Worm (Caenorhabditis elegans): ENCODE data around the gene T25F10.4.

The T25F10.4 gene

DNA sequence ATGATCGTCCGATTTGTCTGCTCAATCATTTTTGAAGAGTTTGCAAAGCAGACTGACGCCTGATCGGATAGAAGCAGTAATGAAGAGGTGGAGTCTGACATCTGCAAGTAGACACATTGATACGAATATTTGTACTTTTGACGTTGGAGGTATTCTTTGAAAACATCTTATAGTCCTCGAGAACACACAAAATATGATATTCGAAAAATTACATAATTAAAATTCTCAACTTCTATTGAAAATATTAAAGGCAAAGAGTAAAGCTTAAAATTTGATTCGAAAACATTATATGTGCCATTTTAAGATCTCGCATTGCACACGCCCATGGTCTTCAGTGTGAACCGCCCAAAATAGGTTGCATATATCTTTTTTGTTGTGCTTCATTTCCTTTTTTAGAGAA lies 39.9 kb downstream of the T25F10.4 start, which contains the start of gene ZC487.2:
Gene ZC487.2, minus strand, starts transcription at position 101 of the 400 bp plus-strand sequence.
- TF ChIP-seq isw-1 (GFP tag; IDR thresholded peaks at IDR 0.05) (no peak), grh-1 (GFP tag; IDR thresholded peaks at IDR 0.05) (no peak), ceh-63 (GFP tag; optimal IDR thresholded peaks at IDR 0.05) (no peak), ceh-88 (GFP tag; IDR thresholded peaks at IDR 0.05) (no peak), elt-3 (tag; optimal IDR thresholded peaks at IDR 0.05) (no peak), dpl-1 (GFP tag; optimal IDR thresholded peaks at IDR 0.05) (no peak), nhr-77 (tag; optimal IDR thresholded peaks at IDR 0.05) (no peak), lin-15B (tag; optimal IDR thresholded peaks at IDR 0.05) (no peak), nhr-47 (tag; optimal IDR thresholded peaks at IDR 0.05) (no peak), mab-9 (GFP tag; IDR thresholded peaks at IDR 0.05) (no peak), fkh-10 (GFP tag; optimal IDR thresholded peaks at IDR 0.05) (no peak), irx-1 (tag; optimal IDR thresholded peaks at IDR 0.05) (no peak), ceh-8 (GFP tag; optimal IDR thresholded peaks at IDR 0.05) (no peak), unc-130 (tag; optimal IDR thresholded peaks at IDR 0.05) (no peak), nhr-71 (tag; optimal IDR thresholded peaks at IDR 0.05) (no peak), alr-1 (tag; optimal IDR thresholded peaks at IDR 0.05; ENCODE audit: borderline replicate concordance) (no peak), ztf-11 (tag; optimal IDR thresholded peaks at IDR 0.05) (no peak), fos-1 (tag; optimal IDR thresholded peaks at IDR 0.05) (no peak), mep-1 (tag; optimal IDR thresholded peaks at IDR 0.05) (no peak)

DNA sequence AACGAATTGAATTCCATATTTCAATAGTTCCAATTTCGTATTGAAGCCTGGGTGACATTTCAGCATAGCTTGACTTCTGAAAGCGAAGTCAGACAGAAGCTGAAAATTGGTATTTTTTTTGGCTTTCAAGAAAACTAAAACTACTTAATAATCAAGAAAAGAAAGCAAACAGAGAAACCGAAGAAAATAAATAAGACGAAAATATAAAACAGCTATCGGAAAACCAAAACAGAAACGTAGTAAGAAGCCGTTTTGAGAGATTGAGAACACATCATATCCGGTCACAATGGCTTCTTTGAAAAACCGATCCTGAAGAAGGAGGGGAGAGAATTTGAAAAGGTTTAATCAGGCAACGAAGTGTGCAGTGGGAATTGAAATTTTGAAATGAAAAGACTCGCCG lies 44.0 kb downstream of the T25F10.4 start, which contains the start of gene srg-30:
Gene srg-30, minus strand, starts transcription at position 101 of the 400 bp plus-strand sequence.
- no peak for TF ChIP-seq unc-30 (tag; optimal IDR thresholded peaks at IDR 0.05)
- TF ChIP-seq ets-5 (GFP tag; IDR thresholded peaks at IDR 0.05), result no peak
- no peak for TF ChIP-seq nhr-90 (tag; optimal IDR thresholded peaks at IDR 0.05; ENCODE audit: poor library complexity)
- TF ChIP-seq efl-3 (GFP tag; optimal IDR thresholded peaks at IDR 0.05), result no peak
- no peak for TF ChIP-seq jun-1 (tag; optimal IDR thresholded peaks at IDR 0.05)
- TF ChIP-seq tlp-1 (tag; optimal IDR thresholded peaks at IDR 0.05), result no peak
- TF ChIP-seq dsc-1 (tag; optimal IDR thresholded peaks at IDR 0.05), result no peak
- TF ChIP-seq nhr-11 (tag; optimal IDR thresholded peaks at IDR 0.05), result no peak
- TF ChIP-seq aha-1 (tag; optimal IDR thresholded peaks at IDR 0.05), result no peak

DNA sequence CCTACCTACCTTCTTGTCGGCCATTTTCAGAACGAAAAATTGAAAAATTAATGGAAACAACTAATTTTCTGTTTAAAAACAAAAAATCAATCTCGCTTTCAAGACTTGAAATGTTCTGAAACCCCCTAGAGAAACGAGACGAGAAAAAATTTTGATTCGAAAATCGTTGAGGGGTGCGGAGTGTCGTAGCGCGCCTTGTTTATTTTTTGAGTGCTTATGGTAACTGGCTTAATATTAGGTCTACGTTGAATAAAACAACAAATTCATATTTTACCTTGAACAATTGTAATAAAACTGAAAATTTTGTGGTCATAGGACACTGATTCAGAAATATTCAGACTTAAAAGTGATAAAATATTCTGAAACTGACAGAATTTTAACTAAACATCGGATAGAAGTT lies 51.8 kb downstream of the T25F10.4 start, which contains the start of gene sna-1:
Gene sna-1, minus strand, starts transcription at position 218 of the 400 bp plus-strand sequence.
- TF ChIP-seq mdl-1 (tag; optimal IDR thresholded peaks at IDR 0.05) (no peak), hpl-2 (GFP tag; optimal IDR thresholded peaks at IDR 0.05) (no peak), nhr-47 (tag; optimal IDR thresholded peaks at IDR 0.05) (no peak), aly-2 (tag; optimal IDR thresholded peaks at IDR 0.05) (no peak), efl-1 (optimal IDR thresholded peaks at IDR 0.05) (peak in 1 of 2 experiments; percentile 6), efl-1 (GFP tag; optimal IDR thresholded peaks at IDR 0.05 in 1 of 2) (peak; percentile 4 to 66), lin-35 (GFP tag; optimal IDR thresholded peaks at IDR 0.05) (peak in 1 of 2 experiments; percentile 33), fkh-4 (tag; optimal IDR thresholded peaks at IDR 0.05; ENCODE audit: borderline replicate concordance) (no peak), pag-3 (tag; optimal IDR thresholded peaks at IDR 0.05; ENCODE audit: borderline replicate concordance, insufficient read depth) (no peak), F16B12.6 (tag; optimal IDR thresholded peaks at IDR 0.05) (no peak), nhr-237 (tag; optimal IDR thresholded peaks at IDR 0.05) (no peak), nhr-28 (tag; optimal IDR thresholded peaks at IDR 0.05) (no peak), tbx-2 (tag; optimal IDR thresholded peaks at IDR 0.05) (no peak), unc-62 (GFP tag; optimal IDR thresholded peaks at IDR 0.05) (no peak), egl-13 (tag; optimal IDR thresholded peaks at IDR 0.05) (no peak), snu-23 (GFP tag; optimal IDR thresholded peaks at IDR 0.05) (peak; percentile 7), C34B4.2 (tag; optimal IDR thresholded peaks at IDR 0.05) (no peak), lin-13 (GFP tag; optimal IDR thresholded peaks at IDR 0.05) (no peak), irx-1 (tag; optimal IDR thresholded peaks at IDR 0.05) (no peak), blmp-1 (tag; optimal IDR thresholded peaks at IDR 0.05) (no peak), unc-98 (GFP tag; IDR thresholded peaks at IDR 0.05) (no peak), ztf-11 (tag; optimal IDR thresholded peaks at IDR 0.05) (no peak), elt-3 (tag; optimal IDR thresholded peaks at IDR 0.05) (no peak), sptf-1 (tag; optimal IDR thresholded peaks at IDR 0.05) (no peak), nhr-84 (tag; optimal IDR thresholded peaks at IDR 0.05) (no peak), aha-1 (tag; optimal IDR thresholded peaks at IDR 0.05) (no peak), lin-15B (tag; optimal IDR thresholded peaks at IDR 0.05) (peak; percentile 20), nhr-20 (tag; optimal IDR thresholded peaks at IDR 0.05) (no peak), lin-14 (GFP tag; optimal IDR thresholded peaks at IDR 0.05) (no peak), ets-5 (GFP tag; IDR thresholded peaks at IDR 0.05) (no peak)

Data from whole organism, L1 larva.